Comparison of ENCODE assay signal across 8 worm cellular contexts in the genomic region with DNA sequence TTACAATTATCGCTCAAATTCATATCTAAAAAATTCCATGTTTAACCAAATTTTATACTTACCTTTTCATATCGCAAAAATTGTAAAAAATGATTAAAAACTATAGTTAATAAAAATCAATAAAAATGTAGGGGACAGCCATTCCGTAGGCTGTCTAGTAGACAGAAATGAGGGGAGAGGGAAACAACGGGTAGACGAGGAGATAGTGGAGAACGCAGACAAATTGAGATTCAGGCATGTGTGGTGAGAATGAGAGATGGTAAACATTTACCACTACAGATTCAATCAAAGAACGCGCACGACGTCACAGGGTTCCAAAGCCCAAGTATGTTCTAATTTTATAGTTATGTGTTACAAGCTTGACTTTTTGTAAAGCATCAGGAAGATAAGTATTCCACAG.
A peak's percentile ranks its signal among the peaks of the same experiment; 100 is the strongest.
TF ChIP-seq lines count a peak whose summit lies in the region.

No protein-coding gene starts in this region.

TF ChIP-seq in whole organism, L1 larva, 84 proteins besides CTCF, POLR2A, EP300 and RAD21 (continues in another document):
- peak; percentile 75 for TF ChIP-seq nhr-85 (tag; lab: Kevin White, UChicago)
- TF ChIP-seq nhr-71 (tag; optimal IDR thresholded peaks at IDR 0.05; lab: Kevin White, UChicago): peak; percentile 10
- no peak for TF ChIP-seq efl-3 (GFP tag; optimal IDR thresholded peaks at IDR 0.05; lab: Kevin White, UChicago)
- TF ChIP-seq lsy-2 (tag; optimal IDR thresholded peaks at IDR 0.05; lab: Kevin White, UChicago): peak in 1 of 2 experiments; percentile 23
- peak; percentile 45 for TF ChIP-seq lin-14 (GFP tag; optimal IDR thresholded peaks at IDR 0.05; lab: Kevin White, UChicago)
- peak; percentile 16 for TF ChIP-seq nhr-47 (tag; optimal IDR thresholded peaks at IDR 0.05; lab: Kevin White, UChicago)
- peak; percentile 33 for TF ChIP-seq snu-23 (GFP tag; optimal IDR thresholded peaks at IDR 0.05; lab: Kevin White, UChicago)
- no peak for TF ChIP-seq nhr-84 (tag; optimal IDR thresholded peaks at IDR 0.05; lab: Kevin White, UChicago)
- TF ChIP-seq nhr-19 (GFP tag; conservative IDR thresholded peaks at IDR 0.05; lab: Robert Waterston, UW): peak; percentile 56
- no peak for TF ChIP-seq nhr-237 (tag; optimal IDR thresholded peaks at IDR 0.05; lab: Kevin White, UChicago)
- peak in 1 of 6 experiments; percentile 4 for TF ChIP-seq elt-3 (tag; optimal IDR thresholded peaks at IDR 0.05; lab: Kevin White, UChicago)

TF ChIP-seq in whole organism, L2 larva, 48 proteins besides CTCF, POLR2A, EP300 and RAD21:
- no peak for TF ChIP-seq fos-1 (tag; optimal IDR thresholded peaks at IDR 0.05; lab: Kevin White, UChicago)
- TF ChIP-seq unc-55 (GFP tag; optimal IDR thresholded peaks at IDR 0.05; lab: Kevin White, UChicago): peak; percentile 34

TF ChIP-seq in whole organism, L3 larva, 47 proteins besides CTCF, POLR2A, EP300 and RAD21 (continues in another document):
- TF ChIP-seq egl-27 (tag; optimal IDR thresholded peaks at IDR 0.05; lab: Kevin White, UChicago): no peak
- no peak for TF ChIP-seq elt-3 (tag; optimal IDR thresholded peaks at IDR 0.05; lab: Kevin White, UChicago)
- TF ChIP-seq fkh-10 (GFP tag; optimal IDR thresholded peaks at IDR 0.05; lab: Kevin White, UChicago): no peak
- peak; percentile 30 for TF ChIP-seq elt-2 (tag; optimal IDR thresholded peaks at IDR 0.05; lab: Kevin White, UChicago)
- TF ChIP-seq tbx-2 (tag; optimal IDR thresholded peaks at IDR 0.05; lab: Kevin White, UChicago): no peak
- TF ChIP-seq nhr-77 (tag; optimal IDR thresholded peaks at IDR 0.05; lab: Kevin White, UChicago): no peak
- no peak for TF ChIP-seq ceh-9 (tag; optimal IDR thresholded peaks at IDR 0.05; lab: Kevin White, UChicago)
- peak; percentile 37 for TF ChIP-seq ceh-28 (tag; optimal IDR thresholded peaks at IDR 0.05; lab: Kevin White, UChicago)
- TF ChIP-seq fkh-2 (tag; optimal IDR thresholded peaks at IDR 0.05; lab: Kevin White, UChicago): no peak
- no peak for TF ChIP-seq snpc-4 (tag; optimal IDR thresholded peaks at IDR 0.05; lab: Kevin White, UChicago)
- TF ChIP-seq lsy-12 (tag; optimal IDR thresholded peaks at IDR 0.05; lab: Kevin White, UChicago): no peak
- TF ChIP-seq nhr-76 (tag; optimal IDR thresholded peaks at IDR 0.05; lab: Kevin White, UChicago): no peak
- TF ChIP-seq nhr-237 (tag; optimal IDR thresholded peaks at IDR 0.05; lab: Kevin White, UChicago): no peak

TF ChIP-seq in whole organism, L4 larva, 104 proteins besides CTCF, POLR2A, EP300 and RAD21 (continues in another document):
- no peak for TF ChIP-seq mep-1 (tag; optimal IDR thresholded peaks at IDR 0.05; lab: Kevin White, UChicago)
- TF ChIP-seq ctbp-1 (GFP tag; IDR thresholded peaks at IDR 0.05; lab: Robert Waterston, UW): no peak
- no peak for TF ChIP-seq ceh-20 (GFP tag; IDR thresholded peaks at IDR 0.05; lab: Robert Waterston, UW)
- no peak for TF ChIP-seq spr-1 (tag; optimal IDR thresholded peaks at IDR 0.05; lab: Kevin White, UChicago)
- TF ChIP-seq mdt-29 (GFP tag; IDR thresholded peaks at IDR 0.05; lab: Robert Waterston, UW): no peak
- peak; percentile 93 for TF ChIP-seq duxl-1 (tag; optimal IDR thresholded peaks at IDR 0.05; lab: Kevin White, UChicago; ENCODE audit: poor library complexity)
- no peak for TF ChIP-seq mdl-1 (tag; optimal IDR thresholded peaks at IDR 0.05; lab: Kevin White, UChicago)
- no peak for TF ChIP-seq tra-1 (GFP tag; IDR thresholded peaks at IDR 0.05; lab: Robert Waterston, UW)
- TF ChIP-seq nhr-10 (tag; optimal IDR thresholded peaks at IDR 0.05; lab: Kevin White, UChicago): no peak
- TF ChIP-seq php-3 (GFP tag; IDR thresholded peaks at IDR 0.05; lab: Robert Waterston, UW): no peak
- TF ChIP-seq egl-27 (tag; optimal IDR thresholded peaks at IDR 0.05; lab: Kevin White, UChicago): no peak
- no peak for TF ChIP-seq zip-11 (GFP tag; IDR thresholded peaks at IDR 0.05; lab: Robert Waterston, UW)
- no peak for TF ChIP-seq Y75B8A.6 (GFP tag; IDR thresholded peaks at IDR 0.05; lab: Robert Waterston, UW)
- TF ChIP-seq pqm-1 (tag; optimal IDR thresholded peaks at IDR 0.05; lab: Kevin White, UChicago): no peak

TF ChIP-seq in whole organism, late embryonic, 69 proteins besides CTCF, POLR2A, EP300 and RAD21:
- peak; percentile 4 for TF ChIP-seq ama-1 (optimal IDR thresholded peaks at IDR 0.05; lab: Kevin White, UChicago)
- TF ChIP-seq pax-1 (tag; optimal IDR thresholded peaks at IDR 0.05; lab: Kevin White, UChicago): no peak
- peak; percentile 21 for TF ChIP-seq unc-55 (GFP tag; optimal IDR thresholded peaks at IDR 0.05; lab: Kevin White, UChicago)
- peak; percentile 45 for TF ChIP-seq ceh-48 (tag; optimal IDR thresholded peaks at IDR 0.05; lab: Kevin White, UChicago)
- no peak for TF ChIP-seq elt-2 (tag; optimal IDR thresholded peaks at IDR 0.05; lab: Kevin White, UChicago)

TF ChIP-seq in whole organism, midembryonic, 9 proteins besides CTCF, POLR2A, EP300 and RAD21:
- TF ChIP-seq tab-1 (GFP tag; IDR thresholded peaks at IDR 0.05; lab: Robert Waterston, UW): no peak
- TF ChIP-seq T22C8.4 (GFP tag; IDR thresholded peaks at IDR 0.05; lab: Robert Waterston, UW): peak; percentile 32; the same call in 1 of the 2 replicates
- TF ChIP-seq klf-2 (GFP tag; conservative IDR thresholded peaks at IDR 0.05; lab: Robert Waterston, UW): no peak
- no peak for TF ChIP-seq ztf-29 (GFP tag; IDR thresholded peaks at IDR 0.05; lab: Robert Waterston, UW)
- peak; percentile 12 for TF ChIP-seq cog-1 (tag; optimal IDR thresholded peaks at IDR 0.05; lab: Kevin White, UChicago)

TF ChIP-seq in whole organism, mixed stage, embryonic, 35 proteins besides CTCF, POLR2A, EP300 and RAD21:
- no peak for TF ChIP-seq nhr-28 (tag; optimal IDR thresholded peaks at IDR 0.05; lab: Kevin White, UChicago)
- TF ChIP-seq unc-120 (tag; optimal IDR thresholded peaks at IDR 0.05; lab: Kevin White, UChicago; ENCODE audit: poor library complexity, severe bottlenecking): no peak
- TF ChIP-seq blmp-1 (tag; optimal IDR thresholded peaks at IDR 0.05; lab: Kevin White, UChicago): no peak
- no peak for TF ChIP-seq nhr-237 (tag; optimal IDR thresholded peaks at IDR 0.05; lab: Kevin White, UChicago)
- TF ChIP-seq elt-3 (tag; optimal IDR thresholded peaks at IDR 0.05; lab: Kevin White, UChicago): no peak
- TF ChIP-seq lin-32 (GFP tag; optimal IDR thresholded peaks at IDR 0.05; lab: Kevin White, UChicago): no peak
- no peak for TF ChIP-seq drap-1 (GFP tag; optimal IDR thresholded peaks at IDR 0.05; lab: Kevin White, UChicago)
- no peak for TF ChIP-seq mep-1 (tag; optimal IDR thresholded peaks at IDR 0.05; lab: Kevin White, UChicago)
- no peak for TF ChIP-seq ceh-43 (GFP tag; optimal IDR thresholded peaks at IDR 0.05; lab: Kevin White, UChicago)
- no peak for TF ChIP-seq ham-2 (GFP tag; optimal IDR thresholded peaks at IDR 0.05; lab: Kevin White, UChicago)
- TF ChIP-seq elt-1 (tag; optimal IDR thresholded peaks at IDR 0.05; lab: Kevin White, UChicago; ENCODE audit: borderline replicate concordance, insufficient read depth): no peak
- no peak for TF ChIP-seq ztf-11 (tag; optimal IDR thresholded peaks at IDR 0.05; lab: Kevin White, UChicago)
- TF ChIP-seq ces-1 (GFP tag; optimal IDR thresholded peaks at IDR 0.05; lab: Kevin White, UChicago): peak; percentile 45
- no peak for TF ChIP-seq unc-39 (tag; optimal IDR thresholded peaks at IDR 0.05; lab: Kevin White, UChicago)
- TF ChIP-seq pha-4 (tag; optimal IDR thresholded peaks at IDR 0.05; lab: Kevin White, UChicago): peak; percentile 21

TF ChIP-seq in whole organism, young adult, 124 proteins besides CTCF, POLR2A, EP300 and RAD21:
- TF ChIP-seq cebp-1 (GFP tag; IDR thresholded peaks at IDR 0.05; lab: Robert Waterston, UW): no peak
- TF ChIP-seq cebp-1 (tag; optimal IDR thresholded peaks at IDR 0.05; lab: Kevin White, UChicago): peak; percentile 42
- TF ChIP-seq Y95B8A.8 (GFP tag; IDR thresholded peaks at IDR 0.05; lab: Robert Waterston, UW): no peak
- 0 out of 2 replicates have a peak, but pooled peaks have one; percentile 33 for TF ChIP-seq nfyb-1 (GFP tag; IDR thresholded peaks at IDR 0.05; lab: Robert Waterston, UW)
- peak; percentile 53 for TF ChIP-seq F23B12.7 (tag; optimal IDR thresholded peaks at IDR 0.05; lab: Kevin White, UChicago; ENCODE audit: insufficient read depth)
- peak; percentile 47 for TF ChIP-seq nhr-80 (tag; optimal IDR thresholded peaks at IDR 0.05; lab: Kevin White, UChicago)
- TF ChIP-seq tlf-1 (GFP tag; optimal IDR thresholded peaks at IDR 0.05; lab: Kevin White, UChicago): no peak
- 0 out of 2 replicates have a peak, but pooled peaks have one; percentile 19 for TF ChIP-seq hmg-1.2 (GFP tag; IDR thresholded peaks at IDR 0.05; lab: Robert Waterston, UW)
- TF ChIP-seq pbrm-1 (GFP tag; IDR thresholded peaks at IDR 0.05; lab: Robert Waterston, UW): 0 out of 2 replicates have a peak, but pooled peaks have one; percentile 35
- no peak for TF ChIP-seq egrh-3 (GFP tag; IDR thresholded peaks at IDR 0.05; lab: Robert Waterston, UW)
